Worm (Caenorhabditis elegans) whole organism, L4 larva: ENCODE data around the gene T28D6.4.

ENCODE experiments used
- D1046.2 ChIP-seq: fragments of 200-800 bp; sonication (Bioruptor generic); IDR thresholded peaks from 2 replicates; pipeline ENCODE4 v1.3.6; 2022; ENCODE audit warnings: missing genetic modification characterization, missing compliant biosample characterization
- F44E2.7 ChIP-seq: fragments of 200-800 bp; sonication (Bioruptor generic); IDR thresholded peaks from 2 replicates; pipeline ENCODE4 v2.1.2; 2022; ENCODE audit warnings: missing genetic modification characterization, missing compliant biosample characterization
- F49E8.2 ChIP-seq: sonication (generic microtip); optimal IDR thresholded peaks from 2 replicates; lab custom pipeline; 2016; ENCODE audit warnings: missing compliant biosample characterization, mild to moderate bottlenecking, missing genetic modification characterization, borderline replicate concordance
- R02D3.7 ChIP-seq: fragments of 150-350 bp; sonication (generic microtip); optimal IDR thresholded peaks from 3 replicates; lab custom pipeline; 2014; ENCODE audit warnings: missing biosample characterization, missing genetic modification characterization
- T20F7.1 ChIP-seq: fragments of 200-800 bp; sonication (Bioruptor generic); optimal IDR thresholded peaks from 2 replicates; lab custom pipeline; 2018; ENCODE audit warnings: mild to moderate bottlenecking, missing genetic modification characterization, missing compliant biosample characterization
- T26A8.4 ChIP-seq: fragments of 200-800 bp; sonication (Bioruptor generic); IDR thresholded peaks from 2 replicates; pipeline ENCODE4 v1.3.6; 2022; ENCODE audit warnings: missing genetic modification characterization, missing compliant biosample characterization
- aha-1 ChIP-seq: fragments of 150-350 bp; peaks from one replicate; lab custom pipeline; 2014; ENCODE audit warnings: missing biosample characterization, missing genetic modification characterization
- arid-1 ChIP-seq: fragments of 200-800 bp; sonication (Bioruptor generic); conservative IDR thresholded peaks from 2 replicates; pipeline ENCODE4 v1.3.6; 2022; ENCODE audit warnings: missing genetic modification reagents, missing genetic modification characterization, missing compliant biosample characterization
- ceh-82 ChIP-seq: sonication (generic microtip); optimal IDR thresholded peaks from 2 replicates; lab custom pipeline; 2017; ENCODE audit warnings: missing biosample characterization, missing genetic modification characterization
- ctbp-1 ChIP-seq: fragments of 200-800 bp; sonication (Bioruptor generic); IDR thresholded peaks from 2 replicates; pipeline ENCODE4 v1.3.6; 2022; ENCODE audit warnings: missing genetic modification reagents, missing genetic modification characterization, missing compliant biosample characterization
- daf-12 ChIP-seq: fragments of 150-350 bp; optimal IDR thresholded peaks from 2 replicates; lab custom pipeline; 2014; ENCODE audit warnings: missing biosample characterization, missing genetic modification reagents, missing genetic modification characterization
- dmd-8 ChIP-seq: fragments of 200-800 bp; sonication (Bioruptor generic); IDR thresholded peaks from 2 replicates; pipeline ENCODE4 v1.3.6; 2022; ENCODE audit warnings: missing genetic modification characterization, missing compliant biosample characterization
- dmd-9 ChIP-seq: fragments of 200-800 bp; sonication (Bioruptor generic); IDR thresholded peaks from 2 replicates; pipeline ENCODE4 v1.3.6; 2022; ENCODE audit warnings: missing genetic modification reagents, missing genetic modification characterization, missing compliant biosample characterization
- dpl-1 ChIP-seq: fragments of 150-350 bp; optimal IDR thresholded peaks from 2 replicates; lab custom pipeline; 2014; ENCODE audit warnings: missing biosample characterization, missing genetic modification reagents, missing genetic modification characterization
- duxl-1 ChIP-seq: sonication (generic microtip); optimal IDR thresholded peaks from 2 replicates; lab custom pipeline; 2016; ENCODE audit warnings: mild to moderate bottlenecking, missing genetic modification characterization, moderate library complexity, missing compliant biosample characterization; ENCODE audit not compliant: poor library complexity
- egl-27 ChIP-seq: sonication (generic microtip); optimal IDR thresholded peaks from 3 replicates; lab custom pipeline; 2017; ENCODE audit warnings: missing biosample characterization, missing genetic modification reagents, missing genetic modification characterization
- hif-1 ChIP-seq, 2 experiments: sonication (generic microtip); optimal IDR thresholded peaks; 2 replicates each; lab custom pipeline; 2016 to 2017; ENCODE audit warnings: missing compliant biosample characterization in 2 of 2, missing genetic modification characterization in 2 of 2, missing genetic modification reagents in 2 of 2, missing genotype in 2 of 2, mild to moderate bottlenecking in 1 of 2
- hmg-1.1 ChIP-seq: fragments of 200-800 bp; sonication (Bioruptor generic); IDR thresholded peaks from 2 replicates; pipeline ENCODE4 v1.3.6; 2022; ENCODE audit warnings: missing genetic modification reagents, missing genetic modification characterization, missing compliant biosample characterization
- lin-15B ChIP-seq: fragments of 150-350 bp; sonication (generic microtip); optimal IDR thresholded peaks from 3 replicates; lab custom pipeline; 2014; ENCODE audit warnings: missing biosample characterization, missing genetic modification characterization
- lsy-2 ChIP-seq, 2 experiments: fragments of 150-350 bp in 1 of 2; sonication (generic microtip) in 1 of 2; optimal IDR thresholded peaks; 2 replicates each; lab custom pipeline; 2014 to 2017; ENCODE audit warnings: missing biosample characterization in 2 of 2, missing genetic modification characterization in 2 of 2
- madf-9 ChIP-seq: fragments of 200-800 bp; sonication (Bioruptor generic); conservative IDR thresholded peaks from 2 replicates; pipeline ENCODE4 v1.3.6; 2022; ENCODE audit warnings: missing genetic modification reagents, missing genetic modification characterization, missing compliant biosample characterization
- mes-2 ChIP-seq: sonication (generic microtip); optimal IDR thresholded peaks from 2 replicates; lab custom pipeline; 2016; ENCODE audit warnings: missing genotype, mild to moderate bottlenecking, missing genetic modification characterization, missing compliant biosample characterization; ENCODE audit not compliant: poor library complexity, severe bottlenecking
- mxl-3 ChIP-seq: fragments of 200-800 bp; sonication (Bioruptor generic); optimal IDR thresholded peaks from 2 replicates; lab custom pipeline; 2018; ENCODE audit warnings: mild to moderate bottlenecking, missing genetic modification characterization, missing compliant biosample characterization
- nhr-11 ChIP-seq: fragments of 150-350 bp; optimal IDR thresholded peaks from 2 replicates; lab custom pipeline; 2014; ENCODE audit warnings: missing biosample characterization, missing genetic modification characterization
- nhr-28 ChIP-seq: fragments of 150-350 bp; optimal IDR thresholded peaks from 2 replicates; lab custom pipeline; 2014; ENCODE audit warnings: missing biosample characterization, missing genetic modification characterization
- nhr-48 ChIP-seq: sonication (generic microtip); optimal IDR thresholded peaks from 2 replicates; lab custom pipeline; 2016; ENCODE audit warnings: mild to moderate bottlenecking, missing genetic modification characterization, missing compliant biosample characterization
- nhr-76 ChIP-seq: fragments of 150-350 bp; optimal IDR thresholded peaks from 2 replicates; lab custom pipeline; 2014; ENCODE audit warnings: missing biosample characterization, missing genetic modification characterization
- pqm-1 ChIP-seq: sonication (generic microtip); optimal IDR thresholded peaks from 2 replicates; lab custom pipeline; 2017; ENCODE audit warnings: missing biosample characterization, missing genetic modification characterization
- skn-1 ChIP-seq: fragments of 150-350 bp; optimal IDR thresholded peaks from 2 replicates; lab custom pipeline; 2014; ENCODE audit warnings: missing biosample characterization, missing genetic modification characterization
- snpc-1.2 ChIP-seq: fragments of 200-800 bp; sonication (Bioruptor generic); IDR thresholded peaks from 2 replicates; pipeline ENCODE4 v1.3.6; 2022; ENCODE audit warnings: missing genetic modification reagents, missing genetic modification characterization, missing compliant biosample characterization
- snpc-4 ChIP-seq: fragments of 150-350 bp; optimal IDR thresholded peaks from 2 replicates; lab custom pipeline; 2014; ENCODE audit warnings: missing biosample characterization, missing genetic modification characterization
- spr-1 ChIP-seq: sonication (generic microtip); optimal IDR thresholded peaks from 2 replicates; lab custom pipeline; 2016; ENCODE audit warnings: mild to moderate bottlenecking, missing genetic modification characterization, missing compliant biosample characterization
- tra-1 ChIP-seq: fragments of 200-800 bp; sonication (Bioruptor generic); IDR thresholded peaks from 2 replicates; pipeline ENCODE4 v1.3.6; 2022; ENCODE audit warnings: missing genetic modification reagents, missing genetic modification characterization, missing compliant biosample characterization
- unc-130 ChIP-seq: sonication (generic microtip); optimal IDR thresholded peaks from 2 replicates; lab custom pipeline; 2016; ENCODE audit warnings: missing genetic modification reagents, missing genetic modification characterization, missing compliant biosample characterization
- unc-62 ChIP-seq, 3 experiments: fragments of 150-350 bp in 1 of 3; sonication (generic microtip); optimal IDR thresholded peaks in 2 of 3; peaks in 1 of 3; 1 replicate in 1 of 3; 2 replicates in 2 of 3; lab custom pipeline; 2014 to 2017; ENCODE audit warnings: missing biosample characterization in 3 of 3, missing genetic modification characterization in 3 of 3, missing genetic modification reagents in 3 of 3, missing genotype in 1 of 3
- zfp-2 ChIP-seq: sonication (generic microtip); optimal IDR thresholded peaks from 2 replicates; lab custom pipeline; 2016; ENCODE audit warnings: mild to moderate bottlenecking, missing genetic modification characterization, missing compliant biosample characterization
- zip-11 ChIP-seq: fragments of 200-800 bp; sonication (Bioruptor generic); IDR thresholded peaks from 2 replicates; pipeline ENCODE4 v1.3.6; 2022; ENCODE audit warnings: missing genetic modification characterization, missing compliant biosample characterization

The T28D6.4 gene

ce11 chrIII:11337627-11338026, 22.6 kb upstream of the T28D6.4 start:
- no peak for TF ChIP-seq unc-130
- TF ChIP-seq zip-11 (GFP tag; lab: Robert Waterston, UW), result no peak
- no peak for TF ChIP-seq zfp-2
- no peak for TF ChIP-seq dmd-8 (GFP tag; lab: Robert Waterston, UW)
- no peak for TF ChIP-seq ctbp-1 (GFP tag; lab: Robert Waterston, UW)
- no peak for TF ChIP-seq lin-15B
- no peak for TF ChIP-seq arid-1
- TF ChIP-seq tra-1 (GFP tag; lab: Robert Waterston, UW), result no peak
- no peak for TF ChIP-seq mxl-3
- TF ChIP-seq daf-12 (tag; lab: Kevin White, UChicago), result no peak
- no peak for TF ChIP-seq T26A8.4 (GFP tag; lab: Robert Waterston, UW)
- TF ChIP-seq egl-27 (tag; lab: Kevin White, UChicago), result no peak
- no peak for TF ChIP-seq snpc-1.2
- no peak for TF ChIP-seq D1046.2 (GFP tag; lab: Robert Waterston, UW)

ce11 chrIII:11341466-11341865, 18.8 kb upstream of the T28D6.4 start:
- peak in 1 of 2 experiments; percentile 95 for TF ChIP-seq unc-62 (GFP tag; optimal IDR thresholded peaks at IDR 0.05 in 1 of 2; lab: Kevin White, UChicago)
- no peak for TF ChIP-seq unc-62 (tag; optimal IDR thresholded peaks at IDR 0.05; lab: Kevin White, UChicago)
- TF ChIP-seq R02D3.7, result no peak
- TF ChIP-seq snpc-4 (tag; lab: Kevin White, UChicago), result no peak

DNA sequence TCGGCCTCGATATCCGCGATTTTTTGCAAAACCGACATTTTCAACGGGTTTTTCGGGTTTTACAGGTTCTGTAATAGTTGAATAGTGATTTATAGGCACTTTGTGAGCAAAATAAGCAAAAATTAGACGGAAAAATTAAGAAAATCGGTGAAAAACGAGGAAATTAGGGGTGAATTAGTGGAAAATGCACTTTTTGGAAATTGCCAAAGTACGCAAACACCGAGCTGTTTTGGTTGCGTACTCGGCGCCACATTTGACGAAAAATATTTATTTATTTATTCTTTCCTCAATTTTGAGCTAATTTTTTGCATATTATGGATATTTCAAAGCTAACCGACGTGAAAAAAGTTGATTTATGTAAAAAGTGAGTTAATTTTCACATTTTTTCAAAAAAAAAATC, 17.2 kb upstream of the T28D6.4 start, which contains the start of the genes T28D6.6 and pen-2:
Gene T28D6.6 (minus strand): TSS at position 68 of the 400 bp plus-strand sequence.
Gene pen-2 (plus strand): TSS at position 282 of the 400 bp plus-strand sequence.
- TF ChIP-seq pqm-1 (tag; lab: Kevin White, UChicago) (no peak), T26A8.4 (GFP tag; lab: Robert Waterston, UW) (no peak), nhr-76 (tag; lab: Kevin White, UChicago) (no peak), aha-1 (tag; lab: Kevin White, UChicago) (no peak), mxl-3 (no peak), nhr-48 (tag; lab: Kevin White, UChicago) (no peak), spr-1 (tag; lab: Kevin White, UChicago) (no peak), hif-1 (tag; optimal IDR thresholded peaks at IDR 0.05; lab: Kevin White, UChicago) (no peak), R02D3.7 (no peak), duxl-1 (tag; lab: Kevin White, UChicago) (no peak), ceh-82 (tag; lab: Kevin White, UChicago) (no peak), F49E8.2 (tag; lab: Kevin White, UChicago) (no peak), nhr-28 (no peak), lsy-2 (tag; optimal IDR thresholded peaks at IDR 0.05; lab: Kevin White, UChicago) (peak in 1 of 2 experiments; percentile 60), dpl-1 (GFP tag; lab: Kevin White, UChicago) (peak; percentile 54), zip-11 (GFP tag; lab: Robert Waterston, UW) (no peak), snpc-1.2 (no peak), madf-9 (GFP tag; lab: Robert Waterston, UW) (no peak), T20F7.1 (GFP tag; lab: Kevin White, UChicago) (no peak), mes-2 (tag; lab: Kevin White, UChicago) (peak; percentile 44), dmd-9 (GFP tag; lab: Robert Waterston, UW) (no peak), F44E2.7 (no peak), hmg-1.1 (GFP tag; lab: Robert Waterston, UW) (0 out of 2 replicates have a peak, but pooled peaks have one; percentile 20), nhr-11 (no peak), skn-1 (tag; lab: Kevin White, UChicago) (no peak)
